Worm (Caenorhabditis elegans) whole organism, young adult: ENCODE data around the gene rpc-1.

Experiments used
- D2030.7 ChIP-seq: fragments of 200-800 bp; sonication (Bioruptor generic); IDR thresholded peaks from 2 replicates; pipeline ENCODE4 v1.3.6; 2022; ENCODE audit warnings: missing genetic modification reagents, missing genetic modification characterization, missing compliant biosample characterization
- F22D6.2 ChIP-seq: sonication (generic microtip); optimal IDR thresholded peaks from 2 replicates; lab custom pipeline; 2016; ENCODE audit warnings: mild to moderate bottlenecking, missing genetic modification characterization, missing compliant biosample characterization
- atf-7 ChIP-seq: sonication (generic microtip); optimal IDR thresholded peaks from 2 replicates; lab custom pipeline; 2017; ENCODE audit warnings: mild to moderate bottlenecking, missing genetic modification characterization, missing compliant biosample characterization
- bed-1 ChIP-seq: fragments of 200-800 bp; sonication (Bioruptor generic); IDR thresholded peaks from 2 replicates; pipeline ENCODE4 v1.3.6; 2022; ENCODE audit warnings: missing genetic modification reagents, missing genetic modification characterization, missing compliant biosample characterization
- ccch-3 ChIP-seq: fragments of 200-800 bp; sonication (Bioruptor generic); optimal IDR thresholded peaks from 2 replicates; lab custom pipeline; 2018; ENCODE audit warnings: mild to moderate bottlenecking, missing genetic modification characterization, missing compliant biosample characterization
- cebp-2 ChIP-seq: fragments of 200-800 bp; sonication (Bioruptor generic); IDR thresholded peaks from 2 replicates; pipeline ENCODE4 v1.3.6; 2022; ENCODE audit warnings: missing genetic modification characterization, missing compliant biosample characterization
- ceh-58 ChIP-seq: fragments of 200-800 bp; sonication (Bioruptor generic); IDR thresholded peaks from 2 replicates; pipeline ENCODE4 v1.3.6; 2022; ENCODE audit warnings: missing genetic modification characterization, missing compliant biosample characterization
- egl-44 ChIP-seq: fragments of 200-800 bp; sonication (Bioruptor generic); IDR thresholded peaks from 2 replicates; pipeline ENCODE4 v1.3.6; 2022; ENCODE audit warnings: missing genetic modification reagents, missing genetic modification characterization, missing compliant biosample characterization
- hsf-1 ChIP-seq: fragments of 200-800 bp; sonication (Bioruptor generic); IDR thresholded peaks from 2 replicates; pipeline ENCODE4 v1.3.6; 2022; ENCODE audit warnings: missing genetic modification reagents, missing genetic modification characterization, missing compliant biosample characterization
- snpc-4 ChIP-seq, 5 experiments: fragments of 150-350 bp in 1 of 5; sonication (generic microtip) in 4 of 5; optimal IDR thresholded peaks; 2 replicates each; lab custom pipeline; 2014 to 2018; ENCODE audit warnings: missing genetic modification characterization in 5 of 5, missing biosample characterization in 3 of 5, antibody characterized with exemption in 2 of 5, mild to moderate bottlenecking in 2 of 5, missing compliant biosample characterization in 2 of 5, missing genotype in 2 of 5, moderate library complexity in 2 of 5, missing genetic modification reagents in 1 of 5
- ztf-26 ChIP-seq: sonication (generic microtip); optimal IDR thresholded peaks from 2 replicates; lab custom pipeline; 2017; ENCODE audit warnings: missing genetic modification characterization, missing compliant biosample characterization

ce11 chrIV:7133983-7134382 is 31.6 kb downstream of the rpc-1 start, which contains the start of gene mutd-1:
- TF ChIP-seq D2030.7 (GFP tag; lab: Robert Waterston, UW) (no peak), ztf-26 (tag; lab: Kevin White, UChicago) (no peak), bed-1 (GFP tag; lab: Robert Waterston, UW) (no peak), cebp-2 (GFP tag; lab: Robert Waterston, UW) (no peak), egl-44 (GFP tag; lab: Robert Waterston, UW) (no peak), F22D6.2 (tag; lab: Kevin White, UChicago) (no peak), atf-7 (tag; lab: Kevin White, UChicago) (no peak), ccch-3 (no peak), ceh-58 (GFP tag; lab: Robert Waterston, UW) (no peak), hsf-1 (GFP tag; lab: Robert Waterston, UW) (no peak), snpc-4 (GFP tag; optimal IDR thresholded peaks at IDR 0.05; lab: Kevin White, UChicago) (no peak), snpc-4 (tag; optimal IDR thresholded peaks at IDR 0.05; lab: Kevin White, UChicago) (no peak)
